Fruit fly (Drosophila melanogaster) S2 (cell line): ENCODE results near the gene CG13086.

Source experiments
- CG8478 ChIP-seq: fragments of >200 bp; optimal IDR thresholded peaks from 2 replicates; lab custom pipeline; 2018
- CTCF ChIP-seq, 2 experiments: fragments of >200 bp; optimal IDR thresholded peaks; 2 replicates each; lab custom pipeline; 2018

Gene CG13086

dm6 chr2L:19377129-19378083 is 13.2 kb downstream of the CG13086 start:
- TF ChIP-seq CTCF (optimal IDR thresholded peaks at IDR 0.05; lab: Kevin White, UChicago) (no peak), CG8478 (lab: Kevin White, UChicago) (no peak)

- TF ChIP-seq CG8478 (lab: Kevin White, UChicago) (no peak), CTCF (optimal IDR thresholded peaks at IDR 0.05; lab: Kevin White, UChicago) (peak; percentile 6 to 45)
Measured at dm6 chr2L:19378620-19379019, 14.4 kb downstream of the CG13086 start.

- TF ChIP-seq CTCF (optimal IDR thresholded peaks at IDR 0.05; lab: Kevin White, UChicago) (no peak), CG8478 (lab: Kevin White, UChicago) (no peak)
Measured at dm6 chr2L:19380630-19381029, 16.5 kb downstream of the CG13086 start, which contains the start of gene CG17350. TSS of gene CG17350 (plus strand) at chr2L:19380930.

dm6 chr2L:19382353-19382752 is 18.2 kb downstream of the CG13086 start:
- TF ChIP-seq CTCF (optimal IDR thresholded peaks at IDR 0.05; lab: Kevin White, UChicago) (peak; percentile 59 to 67), CG8478 (lab: Kevin White, UChicago) (no peak)

- TF ChIP-seq CTCF (optimal IDR thresholded peaks at IDR 0.05; lab: Kevin White, UChicago) (no peak), CG8478 (lab: Kevin White, UChicago) (no peak)
Measured at dm6 chr2L:19386106-19386715, 22.0 kb downstream of the CG13086 start, which contains the start of gene fon. TSS of gene fon (minus strand) at chr2L:19386205.

dm6 chr2L:19388966-19389365 is 24.8 kb downstream of the CG13086 start:
- TF ChIP-seq CTCF (optimal IDR thresholded peaks at IDR 0.05; lab: Kevin White, UChicago) = no peak
- TF ChIP-seq CG8478 (lab: Kevin White, UChicago) = no peak

dm6 chr2L:19389749-19390148 is 25.6 kb downstream of the CG13086 start, which contains the start of gene CG17549:
TSS of gene CG17549 (minus strand) at chr2L:19390075.
- TF ChIP-seq CTCF (optimal IDR thresholded peaks at IDR 0.05; lab: Kevin White, UChicago) (no peak), CG8478 (lab: Kevin White, UChicago) (no peak)

dm6 chr2L:19393703-19394210 is 29.6 kb downstream of the CG13086 start, which contains the start of gene CG31798:
TSS of gene CG31798 (plus strand) at chr2L:19394160.
- TF ChIP-seq CTCF (optimal IDR thresholded peaks at IDR 0.05; lab: Kevin White, UChicago) (peak; percentile 54 to 75), CG8478 (lab: Kevin White, UChicago) (no peak)

dm6 chr2L:19397617-19398316 is 33.6 kb downstream of the CG13086 start:
- TF ChIP-seq CG8478 (lab: Kevin White, UChicago) (no peak), CTCF (optimal IDR thresholded peaks at IDR 0.05; lab: Kevin White, UChicago) (no peak)

- no peak for TF ChIP-seq CG8478 (lab: Kevin White, UChicago)
- no peak for TF ChIP-seq CTCF (optimal IDR thresholded peaks at IDR 0.05; lab: Kevin White, UChicago)
Measured at dm6 chr2L:19398317-19399234, 34.4 kb downstream of the CG13086 start, which contains the start of gene CG17544. TSS of gene CG17544 (minus strand) at chr2L:19398493.

- no peak for TF ChIP-seq CTCF (optimal IDR thresholded peaks at IDR 0.05; lab: Kevin White, UChicago)
- TF ChIP-seq CG8478 (lab: Kevin White, UChicago) = no peak
Measured at dm6 chr2L:19401914-19402313, 37.7 kb downstream of the CG13086 start.

- no peak for TF ChIP-seq CTCF (optimal IDR thresholded peaks at IDR 0.05; lab: Kevin White, UChicago)
- TF ChIP-seq CG8478 (lab: Kevin White, UChicago) = no peak
Measured at dm6 chr2L:19402667-19403066, 38.5 kb downstream of the CG13086 start.

dm6 chr2L:19403398-19403797 is 39.2 kb downstream of the CG13086 start:
- TF ChIP-seq CTCF (optimal IDR thresholded peaks at IDR 0.05; lab: Kevin White, UChicago) (no peak), CG8478 (lab: Kevin White, UChicago) (no peak)
